Worm (Caenorhabditis elegans) whole organism, L3 larva: ENCODE results near the gene otpl-5.

Experiments used
- R02D3.7 ChIP-seq: fragments of 150-350 bp; optimal IDR thresholded peaks from 2 replicates; lab custom pipeline; 2014; ENCODE audit warnings: missing biosample characterization, missing genetic modification characterization
- ZK546.5 ChIP-seq: sonication (generic microtip); optimal IDR thresholded peaks from 2 replicates; lab custom pipeline; 2017; ENCODE audit warnings: missing biosample characterization, missing genetic modification characterization
- aly-2 ChIP-seq: fragments of 150-350 bp; optimal IDR thresholded peaks from 2 replicates; lab custom pipeline; 2014; ENCODE audit warnings: missing biosample characterization, missing genetic modification characterization
- ama-1 ChIP-seq: fragments of 150-350 bp; optimal IDR thresholded peaks from 2 replicates; lab custom pipeline; 2018
- ceh-82 ChIP-seq: fragments of 150-350 bp; optimal IDR thresholded peaks from 2 replicates; lab custom pipeline; 2014; ENCODE audit warnings: missing biosample characterization, missing genetic modification characterization
- ceh-9 ChIP-seq: sonication (generic microtip); optimal IDR thresholded peaks from 2 replicates; lab custom pipeline; 2018; ENCODE audit warnings: missing biosample characterization, missing genetic modification characterization
- daf-12 ChIP-seq: fragments of 150-350 bp; optimal IDR thresholded peaks from 2 replicates; lab custom pipeline; 2014; ENCODE audit warnings: missing biosample characterization, missing genetic modification reagents, missing genetic modification characterization
- egl-5 ChIP-seq: fragments of 150-350 bp; optimal IDR thresholded peaks from 2 replicates; lab custom pipeline; 2017; ENCODE audit warnings: missing biosample characterization, missing genetic modification reagents, missing genetic modification characterization, inconsistent platforms
- elt-1 ChIP-seq: fragments of 150-350 bp; optimal IDR thresholded peaks from 2 replicates; lab custom pipeline; 2014; ENCODE audit warnings: missing biosample characterization, missing genetic modification characterization
- elt-2 ChIP-seq: sonication (generic microtip); optimal IDR thresholded peaks from 2 replicates; lab custom pipeline; 2016; ENCODE audit warnings: missing genetic modification reagents, mild to moderate bottlenecking, missing genetic modification characterization, missing compliant biosample characterization
- fkh-10 ChIP-seq: sonication (generic microtip); optimal IDR thresholded peaks from 2 replicates; lab custom pipeline; 2017; ENCODE audit warnings: missing biosample characterization, missing genetic modification reagents, missing genetic modification characterization
- fkh-2 ChIP-seq: fragments of 150-350 bp; optimal IDR thresholded peaks from 2 replicates; lab custom pipeline; 2014; ENCODE audit warnings: missing biosample characterization, missing genetic modification reagents, missing genetic modification characterization
- fos-1 ChIP-seq: fragments of 150-350 bp; optimal IDR thresholded peaks from 2 replicates; lab custom pipeline; 2014; ENCODE audit warnings: missing biosample characterization, missing genetic modification characterization
- hmg-11 ChIP-seq: sonication (generic microtip); optimal IDR thresholded peaks from 2 replicates; lab custom pipeline; 2016; ENCODE audit warnings: missing genetic modification characterization, missing compliant biosample characterization
- jun-1 ChIP-seq: fragments of 150-350 bp; optimal IDR thresholded peaks from 2 replicates; lab custom pipeline; 2014; ENCODE audit warnings: missing biosample characterization, missing genetic modification reagents, missing genetic modification characterization
- mdl-1 ChIP-seq: fragments of 150-350 bp; optimal IDR thresholded peaks from 2 replicates; lab custom pipeline; 2014; ENCODE audit warnings: missing biosample characterization, missing genetic modification characterization
- mml-1 ChIP-seq: fragments of 150-350 bp; sonication (generic microtip); optimal IDR thresholded peaks from 3 replicates; lab custom pipeline; 2014; ENCODE audit warnings: missing biosample characterization, missing genetic modification characterization
- nfya-1 ChIP-seq: sonication (generic microtip); optimal IDR thresholded peaks from 2 replicates; lab custom pipeline; 2017; ENCODE audit warnings: missing genetic modification characterization, mild to moderate bottlenecking, missing compliant biosample characterization, antibody characterized with exemption, moderate library complexity; ENCODE audit not compliant: insufficient read depth
- nhr-12 ChIP-seq: fragments of 150-350 bp; optimal IDR thresholded peaks from 2 replicates; lab custom pipeline; 2014; ENCODE audit warnings: missing biosample characterization, missing genetic modification characterization
- nhr-23 ChIP-seq: fragments of 150-350 bp; optimal IDR thresholded peaks from 2 replicates; lab custom pipeline; 2014; ENCODE audit warnings: missing biosample characterization, missing genetic modification reagents, missing genetic modification characterization
- nhr-25 ChIP-seq: sonication (generic microtip); optimal IDR thresholded peaks from 2 replicates; lab custom pipeline; 2017; ENCODE audit warnings: missing biosample characterization, missing genetic modification characterization
- nhr-28 ChIP-seq: fragments of 150-350 bp; optimal IDR thresholded peaks from 2 replicates; lab custom pipeline; 2014; ENCODE audit warnings: missing biosample characterization, missing genetic modification characterization
- nhr-67 ChIP-seq: fragments of 150-350 bp; optimal IDR thresholded peaks from 2 replicates; lab custom pipeline; 2014; ENCODE audit warnings: missing biosample characterization, missing genetic modification characterization
- nhr-76 ChIP-seq: fragments of 150-350 bp; sonication (generic microtip); optimal IDR thresholded peaks from 5 replicates; lab custom pipeline; 2014; ENCODE audit warnings: missing biosample characterization, missing genetic modification characterization
- nhr-77 ChIP-seq: fragments of 150-350 bp; optimal IDR thresholded peaks from 2 replicates; lab custom pipeline; 2014; ENCODE audit warnings: missing biosample characterization, missing genetic modification characterization
- pha-4 ChIP-seq: fragments of 150-350 bp; optimal IDR thresholded peaks from 2 replicates; lab custom pipeline; 2014; ENCODE audit warnings: missing biosample characterization, missing genetic modification reagents, missing genetic modification characterization
- pqm-1 ChIP-seq: fragments of 150-350 bp; optimal IDR thresholded peaks from 2 replicates; lab custom pipeline; 2017; ENCODE audit warnings: missing biosample characterization, missing genetic modification characterization, inconsistent platforms
- sea-2 ChIP-seq: fragments of 150-350 bp; sonication (generic microtip); optimal IDR thresholded peaks from 4 replicates; lab custom pipeline; 2014; ENCODE audit warnings: missing biosample characterization, missing genetic modification reagents, missing genetic modification characterization
- skn-1 ChIP-seq: fragments of 150-350 bp; optimal IDR thresholded peaks from 2 replicates; lab custom pipeline; 2014; ENCODE audit warnings: missing biosample characterization, missing genetic modification characterization
- snpc-4 ChIP-seq: fragments of 150-350 bp; optimal IDR thresholded peaks from 2 replicates; lab custom pipeline; 2014; ENCODE audit warnings: missing biosample characterization, missing genetic modification characterization
- unc-62 ChIP-seq: fragments of 150-350 bp; sonication (generic microtip); optimal IDR thresholded peaks from 4 replicates; lab custom pipeline; 2014; ENCODE audit warnings: missing biosample characterization, missing genetic modification reagents, missing genetic modification characterization
- zag-1 ChIP-seq: fragments of 150-350 bp; optimal IDR thresholded peaks from 2 replicates; lab custom pipeline; 2014; ENCODE audit warnings: missing biosample characterization, missing genetic modification characterization
- ztf-4 ChIP-seq: fragments of 150-350 bp; optimal IDR thresholded peaks from 2 replicates; lab custom pipeline; 2014; ENCODE audit warnings: missing biosample characterization, missing genetic modification characterization

The otpl-5 gene

ce11 chrV:8537031-8537430 lies 7.7 kb downstream of the otpl-5 start, which contains the start of gene otpl-4:
Gene otpl-4, plus strand, starts transcription at chrV:8537331.
- TF ChIP-seq nhr-25, result no peak
- TF ChIP-seq nhr-67 (tag; lab: Kevin White, UChicago), result no peak
- no peak for TF ChIP-seq nhr-23
- no peak for TF ChIP-seq mdl-1 (tag; lab: Kevin White, UChicago)
- TF ChIP-seq jun-1 (tag; lab: Kevin White, UChicago), result no peak
- TF ChIP-seq nhr-77 (tag; lab: Kevin White, UChicago), result no peak
- TF ChIP-seq elt-1 (tag; lab: Kevin White, UChicago), result no peak

- TF ChIP-seq aly-2 (tag; lab: Kevin White, UChicago), result no peak
- TF ChIP-seq ceh-82 (tag; lab: Kevin White, UChicago), result no peak
- TF ChIP-seq sea-2, result no peak
- no peak for TF ChIP-seq zag-1 (tag; lab: Kevin White, UChicago)
- TF ChIP-seq R02D3.7 (tag; lab: Kevin White, UChicago), result no peak
- no peak for TF ChIP-seq jun-1 (tag; lab: Kevin White, UChicago)
- TF ChIP-seq nhr-77 (tag; lab: Kevin White, UChicago), result no peak
- TF ChIP-seq fos-1 (tag; lab: Kevin White, UChicago), result no peak
- no peak for TF ChIP-seq elt-1 (tag; lab: Kevin White, UChicago)
- no peak for TF ChIP-seq nhr-12 (tag; lab: Kevin White, UChicago)
- TF ChIP-seq skn-1 (tag; lab: Kevin White, UChicago), result no peak
- no peak for TF ChIP-seq pha-4
- no peak for TF ChIP-seq nfya-1
- TF ChIP-seq fkh-10, result no peak
Observed at ce11 chrV:8545531-8546224, 16.4 kb downstream of the otpl-5 start, which contains the start of the genes slc-17.8 and asns-1. Gene slc-17.8, minus strand, starts transcription at chrV:8545581. Gene asns-1, plus strand, starts transcription at chrV:8546174.

- TF ChIP-seq pqm-1, result no peak
- TF ChIP-seq nhr-76 (tag; lab: Kevin White, UChicago), result no peak
- TF ChIP-seq ztf-4 (tag; lab: Kevin White, UChicago), result no peak
- no peak for TF ChIP-seq daf-12 (tag; lab: Kevin White, UChicago)
- no peak for TF ChIP-seq elt-2 (tag; lab: Kevin White, UChicago)
- no peak for TF ChIP-seq fkh-2 (tag; lab: Kevin White, UChicago)
- TF ChIP-seq nhr-28, result no peak
- TF ChIP-seq nhr-23, result no peak
- no peak for TF ChIP-seq ceh-9 (tag; lab: Kevin White, UChicago)
- no peak for TF ChIP-seq mml-1 (tag; lab: Kevin White, UChicago)
- TF ChIP-seq ZK546.5 (tag; lab: Kevin White, UChicago), result no peak
Observed at ce11 chrV:8548989-8549388, 19.7 kb downstream of the otpl-5 start, which contains the start of gene stdh-4. Gene stdh-4, plus strand, starts transcription at chrV:8549289.

DNA sequence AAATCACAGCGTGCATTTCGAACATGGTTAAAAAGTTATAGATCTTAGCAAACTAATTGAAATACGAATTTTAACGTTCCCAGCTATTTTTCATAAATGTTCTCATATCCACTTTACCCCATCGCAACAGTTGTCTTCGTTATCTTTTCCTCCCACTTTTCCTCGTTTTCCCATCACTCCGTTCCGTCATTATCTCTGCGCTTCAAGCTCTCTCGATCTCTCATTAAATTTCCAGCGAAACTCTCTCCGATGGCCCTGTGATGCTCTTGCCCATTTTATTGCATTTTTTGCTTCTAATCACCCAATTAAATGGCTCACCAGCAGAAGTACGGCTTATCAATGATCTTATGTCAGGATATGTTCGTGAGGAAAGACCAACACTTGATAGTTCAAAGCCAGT lies 23.1 kb downstream of the otpl-5 start, which contains the start of gene acr-15:
Gene acr-15, plus strand, starts transcription at position 236 of the 400 bp plus-strand sequence.
- TF ChIP-seq egl-5 (peak; percentile 97), nhr-23 (no peak)

ce11 chrV:8555955-8556354 lies 26.6 kb downstream of the otpl-5 start:
- TF ChIP-seq pha-4, result no peak
- no peak for TF ChIP-seq ceh-82 (tag; lab: Kevin White, UChicago)
- no peak for TF ChIP-seq ama-1 (lab: Kevin White, UChicago)
- TF ChIP-seq skn-1 (tag; lab: Kevin White, UChicago), result no peak
- no peak for TF ChIP-seq nfya-1
- no peak for TF ChIP-seq nhr-23
- no peak for TF ChIP-seq snpc-4 (tag; lab: Kevin White, UChicago)
- TF ChIP-seq egl-5, result no peak
- no peak for TF ChIP-seq nhr-28
- TF ChIP-seq elt-1 (tag; lab: Kevin White, UChicago), result no peak
- TF ChIP-seq hmg-11 (tag; lab: Kevin White, UChicago), result no peak
- TF ChIP-seq unc-62 (GFP tag; lab: Kevin White, UChicago), result no peak
- no peak for TF ChIP-seq nhr-25
- no peak for TF ChIP-seq ZK546.5 (tag; lab: Kevin White, UChicago)
- TF ChIP-seq pqm-1, result no peak
